Worm (Caenorhabditis elegans) whole organism, L1 larva: ENCODE data around the gene sms-5.
"Not testable (repeated sequence)": the region's sequence is repeated elsewhere in the genome, so short reads cannot be mapped to it uniquely, and the experiment has no call there.

ENCODE experiments used
- aha-1 ChIP-seq: fragments of 150-350 bp; optimal IDR thresholded peaks from 2 replicates; lab custom pipeline; 2014; ENCODE audit warnings: missing biosample characterization, missing genetic modification characterization
- ama-1 ChIP-seq: fragments of 150-350 bp; optimal IDR thresholded peaks from 2 replicates; lab custom pipeline; 2014
- egl-27 ChIP-seq, 2 experiments: fragments of 150-350 bp in 1 of 2; sonication (generic microtip); optimal IDR thresholded peaks; 3 replicates each; lab custom pipeline; 2017 to 2018; ENCODE audit warnings: missing biosample characterization in 2 of 2, missing genetic modification characterization in 2 of 2, missing genetic modification reagents in 2 of 2
- fkh-10 ChIP-seq: sonication (generic microtip); optimal IDR thresholded peaks from 2 replicates; lab custom pipeline; 2017; ENCODE audit warnings: missing biosample characterization, missing genetic modification reagents, missing genetic modification characterization
- nhr-12 ChIP-seq: sonication (generic microtip); optimal IDR thresholded peaks from 2 replicates; lab custom pipeline; 2017; ENCODE audit warnings: missing biosample characterization, missing genetic modification characterization
- pag-3 ChIP-seq: sonication (generic microtip); optimal IDR thresholded peaks from 2 replicates; lab custom pipeline; 2017; ENCODE audit warnings: missing genetic modification characterization, mild to moderate bottlenecking, missing compliant biosample characterization, antibody characterized with exemption, borderline replicate concordance; ENCODE audit not compliant: insufficient read depth
- pqm-1 ChIP-seq: sonication (generic microtip); optimal IDR thresholded peaks from 3 replicates; lab custom pipeline; 2017; ENCODE audit warnings: missing biosample characterization, missing genetic modification characterization
- tlp-1 ChIP-seq: fragments of 150-350 bp; optimal IDR thresholded peaks from 2 replicates; lab custom pipeline; 2014; ENCODE audit warnings: missing biosample characterization, missing genetic modification characterization
- unc-62 ChIP-seq: fragments of 150-350 bp; optimal IDR thresholded peaks from 2 replicates; lab custom pipeline; 2014; ENCODE audit warnings: missing biosample characterization, missing genetic modification reagents, missing genetic modification characterization
- ztf-4 ChIP-seq: fragments of 150-350 bp; optimal IDR thresholded peaks from 2 replicates; lab custom pipeline; 2014; ENCODE audit warnings: missing biosample characterization, missing genetic modification characterization

DNA sequence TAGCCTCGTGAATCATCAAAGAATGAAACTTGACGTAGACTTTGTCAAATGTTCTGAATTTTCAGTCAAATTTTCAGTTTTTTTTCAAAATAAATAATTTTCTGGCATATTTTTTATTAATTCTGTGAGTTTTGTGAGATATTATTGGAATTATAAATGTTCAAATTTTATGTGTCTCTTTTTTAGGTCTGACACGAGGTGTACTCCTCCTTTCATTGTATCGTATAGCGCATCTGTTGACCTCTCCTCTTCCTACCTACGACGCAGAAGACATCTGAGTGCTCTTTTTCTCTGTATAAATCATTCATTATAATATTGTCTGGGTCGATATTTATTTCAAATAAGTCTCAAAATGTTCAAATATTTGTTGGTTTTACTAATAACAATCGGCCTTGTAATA is 40.0 kb downstream of the sms-5 start, which contains the start of gene T27A1.3:
- TF ChIP-seq pqm-1; tlp-1; ama-1 (lab: Kevin White, UChicago); fkh-10 (GFP tag; lab: Kevin White, UChicago); aha-1 (tag; lab: Kevin White, UChicago); egl-27 (tag; optimal IDR thresholded peaks at IDR 0.05; lab: Kevin White, UChicago); ztf-4 (tag; lab: Kevin White, UChicago); pag-3; nhr-12 (tag; lab: Kevin White, UChicago); unc-62 (GFP tag; lab: Kevin White, UChicago): not testable (repeated sequence)
